Worm (Caenorhabditis elegans) whole organism, L3 larva: ENCODE results near the gene chd-3.
A peak's percentile ranks its signal among the peaks of the same experiment; 100 is the strongest.

Experiments
- R02D3.7 ChIP-seq: fragments of 150-350 bp; optimal IDR thresholded peaks from 2 replicates; lab custom pipeline; 2014; ENCODE audit warnings: missing biosample characterization, missing genetic modification characterization
- ceh-16 ChIP-seq: sonication (generic microtip); optimal IDR thresholded peaks from 2 replicates; lab custom pipeline; 2017; ENCODE audit warnings: missing biosample characterization, missing genetic modification characterization
- ceh-28 ChIP-seq: fragments of 150-350 bp; optimal IDR thresholded peaks from 2 replicates; lab custom pipeline; 2014; ENCODE audit warnings: missing biosample characterization, missing genetic modification reagents, missing genetic modification characterization
- ceh-82 ChIP-seq: fragments of 150-350 bp; optimal IDR thresholded peaks from 2 replicates; lab custom pipeline; 2014; ENCODE audit warnings: missing biosample characterization, missing genetic modification characterization
- ceh-9 ChIP-seq: sonication (generic microtip); optimal IDR thresholded peaks from 2 replicates; lab custom pipeline; 2018; ENCODE audit warnings: missing biosample characterization, missing genetic modification characterization
- daf-12 ChIP-seq: fragments of 150-350 bp; optimal IDR thresholded peaks from 2 replicates; lab custom pipeline; 2014; ENCODE audit warnings: missing biosample characterization, missing genetic modification reagents, missing genetic modification characterization
- egl-27 ChIP-seq: sonication (generic microtip); optimal IDR thresholded peaks from 4 replicates; lab custom pipeline; 2017; ENCODE audit warnings: missing biosample characterization, missing genetic modification reagents, missing genetic modification characterization
- egl-5 ChIP-seq: fragments of 150-350 bp; optimal IDR thresholded peaks from 2 replicates; lab custom pipeline; 2017; ENCODE audit warnings: missing biosample characterization, missing genetic modification reagents, missing genetic modification characterization, inconsistent platforms
- elt-1 ChIP-seq: fragments of 150-350 bp; optimal IDR thresholded peaks from 2 replicates; lab custom pipeline; 2014; ENCODE audit warnings: missing biosample characterization, missing genetic modification characterization
- elt-2 ChIP-seq: sonication (generic microtip); optimal IDR thresholded peaks from 2 replicates; lab custom pipeline; 2016; ENCODE audit warnings: missing genetic modification reagents, mild to moderate bottlenecking, missing genetic modification characterization, missing compliant biosample characterization
- eor-1 ChIP-seq, 2 experiments: fragments of 150-350 bp; optimal IDR thresholded peaks; 2 replicates each; lab custom pipeline; 2014 to 2018; ENCODE audit warnings: missing biosample characterization in 2 of 2, missing genetic modification characterization in 2 of 2
- fkh-10 ChIP-seq: sonication (generic microtip); optimal IDR thresholded peaks from 2 replicates; lab custom pipeline; 2017; ENCODE audit warnings: missing biosample characterization, missing genetic modification reagents, missing genetic modification characterization
- fkh-2 ChIP-seq: fragments of 150-350 bp; optimal IDR thresholded peaks from 2 replicates; lab custom pipeline; 2014; ENCODE audit warnings: missing biosample characterization, missing genetic modification reagents, missing genetic modification characterization
- hmg-11 ChIP-seq: sonication (generic microtip); optimal IDR thresholded peaks from 2 replicates; lab custom pipeline; 2016; ENCODE audit warnings: missing genetic modification characterization, missing compliant biosample characterization
- jun-1 ChIP-seq: fragments of 150-350 bp; optimal IDR thresholded peaks from 2 replicates; lab custom pipeline; 2014; ENCODE audit warnings: missing biosample characterization, missing genetic modification reagents, missing genetic modification characterization
- lin-15B ChIP-seq: fragments of 150-350 bp; optimal IDR thresholded peaks from 2 replicates; lab custom pipeline; 2014; ENCODE audit warnings: missing biosample characterization, missing genetic modification characterization
- lin-39 ChIP-seq: fragments of 150-350 bp; optimal IDR thresholded peaks from 2 replicates; lab custom pipeline; 2018; ENCODE audit warnings: missing biosample characterization, missing genetic modification reagents, missing genetic modification characterization
- lsy-12 ChIP-seq: sonication (generic microtip); optimal IDR thresholded peaks from 2 replicates; lab custom pipeline; 2016; ENCODE audit warnings: mild to moderate bottlenecking, missing genetic modification characterization, missing compliant biosample characterization
- mdl-1 ChIP-seq: fragments of 150-350 bp; optimal IDR thresholded peaks from 2 replicates; lab custom pipeline; 2014; ENCODE audit warnings: missing biosample characterization, missing genetic modification characterization
- mml-1 ChIP-seq: fragments of 150-350 bp; sonication (generic microtip); optimal IDR thresholded peaks from 3 replicates; lab custom pipeline; 2014; ENCODE audit warnings: missing biosample characterization, missing genetic modification characterization
- nfya-1 ChIP-seq: sonication (generic microtip); optimal IDR thresholded peaks from 2 replicates; lab custom pipeline; 2017; ENCODE audit warnings: missing genetic modification characterization, mild to moderate bottlenecking, missing compliant biosample characterization, antibody characterized with exemption, moderate library complexity; ENCODE audit not compliant: insufficient read depth
- nhr-11 ChIP-seq: fragments of 150-350 bp; optimal IDR thresholded peaks from 2 replicates; lab custom pipeline; 2014; ENCODE audit warnings: missing biosample characterization, missing genetic modification characterization
- nhr-43 ChIP-seq: sonication (generic microtip); optimal IDR thresholded peaks from 2 replicates; lab custom pipeline; 2016; ENCODE audit warnings: mild to moderate bottlenecking, missing genetic modification characterization, missing compliant biosample characterization; ENCODE audit not compliant: poor library complexity, severe bottlenecking
- nhr-67 ChIP-seq: fragments of 150-350 bp; optimal IDR thresholded peaks from 2 replicates; lab custom pipeline; 2014; ENCODE audit warnings: missing biosample characterization, missing genetic modification characterization
- nhr-76 ChIP-seq: fragments of 150-350 bp; sonication (generic microtip); optimal IDR thresholded peaks from 5 replicates; lab custom pipeline; 2014; ENCODE audit warnings: missing biosample characterization, missing genetic modification characterization
- nhr-77 ChIP-seq: fragments of 150-350 bp; optimal IDR thresholded peaks from 2 replicates; lab custom pipeline; 2014; ENCODE audit warnings: missing biosample characterization, missing genetic modification characterization
- pha-4 ChIP-seq: fragments of 150-350 bp; optimal IDR thresholded peaks from 2 replicates; lab custom pipeline; 2014; ENCODE audit warnings: missing biosample characterization, missing genetic modification reagents, missing genetic modification characterization
- pqm-1 ChIP-seq: fragments of 150-350 bp; optimal IDR thresholded peaks from 2 replicates; lab custom pipeline; 2017; ENCODE audit warnings: missing biosample characterization, missing genetic modification characterization, inconsistent platforms
- sea-2 ChIP-seq: fragments of 150-350 bp; sonication (generic microtip); optimal IDR thresholded peaks from 4 replicates; lab custom pipeline; 2014; ENCODE audit warnings: missing biosample characterization, missing genetic modification reagents, missing genetic modification characterization
- skn-1 ChIP-seq: fragments of 150-350 bp; optimal IDR thresholded peaks from 2 replicates; lab custom pipeline; 2014; ENCODE audit warnings: missing biosample characterization, missing genetic modification characterization
- tbx-2 ChIP-seq: sonication (generic microtip); optimal IDR thresholded peaks from 2 replicates; lab custom pipeline; 2016; ENCODE audit warnings: mild to moderate bottlenecking, missing genetic modification characterization, missing compliant biosample characterization
- unc-39 ChIP-seq: sonication (generic microtip); optimal IDR thresholded peaks from 4 replicates; lab custom pipeline; 2017; ENCODE audit warnings: missing biosample characterization, missing genetic modification characterization
- unc-62 ChIP-seq: fragments of 150-350 bp; sonication (generic microtip); optimal IDR thresholded peaks from 4 replicates; lab custom pipeline; 2014; ENCODE audit warnings: missing biosample characterization, missing genetic modification reagents, missing genetic modification characterization
- ztf-11 ChIP-seq: fragments of 150-350 bp; optimal IDR thresholded peaks from 2 replicates; lab custom pipeline; 2014; ENCODE audit warnings: missing biosample characterization, missing genetic modification characterization
- ztf-4 ChIP-seq: fragments of 150-350 bp; optimal IDR thresholded peaks from 2 replicates; lab custom pipeline; 2014; ENCODE audit warnings: missing biosample characterization, missing genetic modification characterization

chd-3 gene

DNA sequence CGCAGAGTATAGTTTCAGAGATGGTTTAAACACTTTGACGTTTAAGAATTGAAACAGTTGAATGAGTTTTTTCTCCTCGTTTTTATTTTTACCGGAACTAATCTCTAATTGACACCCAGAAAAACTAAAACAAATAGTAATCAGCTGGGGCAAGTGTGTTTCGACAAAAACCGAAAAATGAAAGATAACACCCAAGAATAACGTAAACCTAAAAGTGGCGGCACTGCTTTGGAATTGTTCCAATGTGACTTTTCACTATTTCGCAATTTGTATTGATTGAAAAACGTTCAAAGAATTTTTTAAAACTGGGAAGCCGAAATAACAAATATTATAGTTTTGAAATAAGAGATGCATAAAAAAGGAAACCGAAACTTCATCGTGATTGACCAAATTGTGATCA is 33.6 kb downstream of the chd-3 start:
- no peak for TF ChIP-seq fkh-10
- peak; percentile 33 for TF ChIP-seq pha-4 (tag; lab: Kevin White, UChicago)
- TF ChIP-seq elt-2 (tag; lab: Kevin White, UChicago), result peak; percentile 51
- no peak for TF ChIP-seq mml-1 (tag; lab: Kevin White, UChicago)

- TF ChIP-seq eor-1 (tag; optimal IDR thresholded peaks at IDR 0.05; lab: Kevin White, UChicago) (no peak), mdl-1 (no peak), ztf-4 (tag; lab: Kevin White, UChicago) (no peak), jun-1 (tag; lab: Kevin White, UChicago) (no peak), pqm-1 (tag; lab: Kevin White, UChicago) (no peak), egl-5 (tag; lab: Kevin White, UChicago) (no peak), unc-39 (tag; lab: Kevin White, UChicago) (no peak), pha-4 (tag; lab: Kevin White, UChicago) (no peak), ceh-82 (tag; lab: Kevin White, UChicago) (no peak), fkh-10 (no peak)
Measured at ce11 chrX:12815367-12815766, 37.0 kb downstream of the chd-3 start.

DNA sequence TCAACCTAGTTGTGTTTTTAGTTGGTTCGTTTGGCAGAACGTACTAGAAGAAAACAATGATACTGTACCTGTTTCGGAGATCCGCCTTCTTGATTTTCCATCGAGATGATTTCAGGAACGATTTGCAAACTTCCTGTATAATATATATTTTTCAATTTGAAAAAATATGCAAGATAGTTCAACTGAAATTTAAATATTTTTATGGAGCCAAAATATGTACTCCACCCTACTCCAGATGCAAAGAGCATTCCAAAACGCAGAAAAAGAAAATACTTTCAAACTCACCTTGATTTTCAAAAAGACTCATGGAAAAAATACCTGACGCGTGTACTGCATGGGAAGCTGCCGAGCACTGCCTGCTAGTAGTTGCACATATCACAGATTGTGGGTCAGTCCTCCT is 38.9 kb downstream of the chd-3 start, which contains the start of gene gei-3:
gei-3 (minus strand) TSS at position 101 of the 400 bp plus-strand sequence.
- no peak for TF ChIP-seq ceh-9
- no peak for TF ChIP-seq tbx-2 (tag; lab: Kevin White, UChicago)
- TF ChIP-seq nhr-67 (tag; lab: Kevin White, UChicago), result no peak
- TF ChIP-seq hmg-11, result no peak
- no peak for TF ChIP-seq pha-4 (tag; lab: Kevin White, UChicago)
- no peak for TF ChIP-seq lsy-12 (tag; lab: Kevin White, UChicago)
- no peak for TF ChIP-seq sea-2
- no peak for TF ChIP-seq nhr-76 (tag; lab: Kevin White, UChicago)

- TF ChIP-seq egl-27 (tag; lab: Kevin White, UChicago) (no peak), nhr-76 (tag; lab: Kevin White, UChicago) (no peak), elt-2 (tag; lab: Kevin White, UChicago) (no peak), skn-1 (tag; lab: Kevin White, UChicago) (no peak), unc-39 (tag; lab: Kevin White, UChicago) (no peak), lin-15B (tag; lab: Kevin White, UChicago) (no peak), R02D3.7 (no peak), ztf-11 (no peak), nfya-1 (tag; lab: Kevin White, UChicago) (no peak), nhr-43 (no peak), fkh-2 (tag; lab: Kevin White, UChicago) (no peak), lin-39 (no peak), nhr-77 (tag; lab: Kevin White, UChicago) (no peak), egl-5 (tag; lab: Kevin White, UChicago) (no peak), tbx-2 (tag; lab: Kevin White, UChicago) (no peak), ceh-28 (tag; lab: Kevin White, UChicago) (no peak), unc-62 (GFP tag; lab: Kevin White, UChicago) (no peak)
Measured at ce11 chrX:12808085-12808922, 44.1 kb downstream of the chd-3 start, which contains the start of gene nhr-27. nhr-27 (minus strand) TSS chrX:12808318.

- no peak for TF ChIP-seq egl-5 (tag; lab: Kevin White, UChicago)
- no peak for TF ChIP-seq tbx-2 (tag; lab: Kevin White, UChicago)
- TF ChIP-seq lin-39, result no peak
- TF ChIP-seq jun-1 (tag; lab: Kevin White, UChicago), result no peak
- TF ChIP-seq pqm-1 (tag; lab: Kevin White, UChicago), result peak; percentile 86
- TF ChIP-seq daf-12 (tag; lab: Kevin White, UChicago), result no peak
- TF ChIP-seq lin-15B (tag; lab: Kevin White, UChicago), result no peak
- no peak for TF ChIP-seq elt-1
- no peak for TF ChIP-seq fkh-10
- no peak for TF ChIP-seq ceh-16
- no peak for TF ChIP-seq unc-62 (GFP tag; lab: Kevin White, UChicago)
- TF ChIP-seq ceh-9, result no peak
- TF ChIP-seq mdl-1, result no peak
- TF ChIP-seq nhr-67 (tag; lab: Kevin White, UChicago), result no peak
- no peak for TF ChIP-seq ceh-82 (tag; lab: Kevin White, UChicago)
- peak; percentile 78 for TF ChIP-seq elt-2 (tag; lab: Kevin White, UChicago)
- TF ChIP-seq ztf-4 (tag; lab: Kevin White, UChicago), result no peak
- TF ChIP-seq nhr-11 (tag; lab: Kevin White, UChicago), result no peak
- TF ChIP-seq pha-4 (tag; lab: Kevin White, UChicago), result peak; percentile 31
Measured at ce11 chrX:12806926-12807325, 45.5 kb downstream of the chd-3 start.
